Worm (Caenorhabditis elegans) whole organism, L1 larva: ENCODE results near the gene Y49A10A.2.

ENCODE experiments used
- aly-2 ChIP-seq: fragments of 150-350 bp; optimal IDR thresholded peaks from 2 replicates; lab custom pipeline; 2014; ENCODE audit warnings: missing biosample characterization, missing genetic modification characterization
- ama-1 ChIP-seq: fragments of 150-350 bp; optimal IDR thresholded peaks from 2 replicates; lab custom pipeline; 2014
- blmp-1 ChIP-seq: fragments of 150-350 bp; optimal IDR thresholded peaks from 2 replicates; lab custom pipeline; 2014; ENCODE audit warnings: missing biosample characterization, missing genetic modification characterization
- ceh-63 ChIP-seq: fragments of 200-800 bp; sonication (Bioruptor generic); optimal IDR thresholded peaks from 2 replicates; lab custom pipeline; 2018; ENCODE audit warnings: mild to moderate bottlenecking, missing genetic modification characterization, missing compliant biosample characterization
- ceh-82 ChIP-seq, 3 experiments: fragments of 150-350 bp in 1 of 3; sonication (generic microtip) in 2 of 3; optimal IDR thresholded peaks; 2 replicates each; lab custom pipeline; 2014 to 2017; ENCODE audit warnings: missing biosample characterization in 3 of 3, missing genetic modification characterization in 3 of 3
- dpl-1 ChIP-seq, 3 experiments: fragments of 150-350 bp in 2 of 3; sonication (generic microtip) in 1 of 3; optimal IDR thresholded peaks; 2 replicates each; lab custom pipeline; 2014 to 2017; ENCODE audit warnings: missing biosample characterization in 3 of 3, missing genetic modification characterization in 3 of 3, missing genetic modification reagents in 3 of 3
- hlh-17 ChIP-seq: fragments of 200-800 bp; sonication (Bioruptor generic); optimal IDR thresholded peaks from 2 replicates; lab custom pipeline; 2018; ENCODE audit warnings: missing genetic modification characterization, mild to moderate bottlenecking, missing compliant biosample characterization, moderate library complexity, borderline replicate concordance
- lin-15B ChIP-seq: fragments of 150-350 bp; sonication (generic microtip); optimal IDR thresholded peaks from 3 replicates; lab custom pipeline; 2014; ENCODE audit warnings: missing biosample characterization, missing genetic modification characterization
- mdl-1 ChIP-seq, 2 experiments: fragments of 150-350 bp; optimal IDR thresholded peaks; 2 replicates each; lab custom pipeline; 2014 to 2017; ENCODE audit warnings: missing biosample characterization in 2 of 2, missing genetic modification characterization in 2 of 2, inconsistent platforms in 1 of 2
- nhr-237 ChIP-seq: fragments of 150-350 bp; optimal IDR thresholded peaks from 2 replicates; lab custom pipeline; 2014; ENCODE audit warnings: missing biosample characterization, missing genetic modification characterization
- nhr-76 ChIP-seq: sonication (generic microtip); optimal IDR thresholded peaks from 2 replicates; lab custom pipeline; 2017; ENCODE audit warnings: missing biosample characterization, missing genetic modification characterization
- unc-62 ChIP-seq: fragments of 150-350 bp; optimal IDR thresholded peaks from 2 replicates; lab custom pipeline; 2014; ENCODE audit warnings: missing biosample characterization, missing genetic modification reagents, missing genetic modification characterization
- xbp-1 ChIP-seq: sonication (generic microtip); optimal IDR thresholded peaks from 2 replicates; lab custom pipeline; 2016; ENCODE audit warnings: missing genetic modification characterization, missing compliant biosample characterization
- ztf-11 ChIP-seq, 2 experiments: sonication (generic microtip); optimal IDR thresholded peaks; 2 replicates each; lab custom pipeline; 2016 to 2017; ENCODE audit warnings: missing genetic modification characterization in 2 of 2, missing biosample characterization in 1 of 2, missing compliant biosample characterization in 1 of 2

DNA sequence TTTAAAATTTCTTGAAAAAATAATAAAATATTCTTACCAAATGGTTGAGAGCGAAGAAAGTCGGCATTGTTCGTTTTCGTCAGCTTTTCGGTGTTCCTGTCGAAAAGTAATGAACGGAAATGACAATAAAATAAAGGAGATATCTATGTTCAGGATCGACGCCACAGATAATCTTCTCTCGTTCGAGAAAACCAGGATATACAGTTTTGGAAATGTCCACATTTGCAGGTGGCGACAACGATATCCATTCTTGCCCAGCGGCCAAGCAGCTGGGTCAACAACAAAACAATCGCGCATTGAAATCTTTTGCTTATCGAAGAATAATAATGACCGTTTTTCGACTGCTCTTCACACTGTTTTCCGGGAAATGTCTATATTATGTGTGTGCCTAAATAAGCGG lies 16.8 kb downstream of the Y49A10A.2 start, which contains the start of gene R07E3.7:
- TF ChIP-seq ama-1 (lab: Kevin White, UChicago) (no peak), unc-62 (GFP tag; lab: Kevin White, UChicago) (no peak), dpl-1 (GFP tag; optimal IDR thresholded peaks at IDR 0.05; lab: Kevin White, UChicago) (no peak), lin-15B (tag; lab: Kevin White, UChicago) (no peak), xbp-1 (no peak), ceh-82 (tag; optimal IDR thresholded peaks at IDR 0.05; lab: Kevin White, UChicago) (no peak), hlh-17 (GFP tag; lab: Kevin White, UChicago) (no peak), ztf-11 (tag; optimal IDR thresholded peaks at IDR 0.05; lab: Kevin White, UChicago) (no peak), aly-2 (tag; lab: Kevin White, UChicago) (no peak), nhr-76 (no peak), nhr-237 (tag; lab: Kevin White, UChicago) (no peak), ceh-63 (no peak), blmp-1 (tag; lab: Kevin White, UChicago) (no peak), mdl-1 (tag; optimal IDR thresholded peaks at IDR 0.05; lab: Kevin White, UChicago) (no peak)
